Worm (Caenorhabditis elegans): ENCODE measurements around the gene clec-35.

Gene clec-35

ce11 chrV:16829396-16829795, 24.5 kb downstream of the clec-35 start, which contains the start of gene srh-214:
srh-214 (minus strand) TSS chrV:16829755.
- TF ChIP-seq T22C8.4 (GFP tag; IDR thresholded peaks at IDR 0.05) (no peak), ref-1 (GFP tag; conservative IDR thresholded peaks at IDR 0.05) (no peak), tab-1 (GFP tag; IDR thresholded peaks at IDR 0.05) (no peak), med-1 (GFP tag; optimal IDR thresholded peaks at IDR 0.05; ENCODE audit: insufficient read depth) (no peak), ztf-23 (GFP tag; IDR thresholded peaks at IDR 0.05) (no peak), flt-1 (GFP tag; IDR thresholded peaks at IDR 0.05) (no peak), cog-1 (tag; optimal IDR thresholded peaks at IDR 0.05) (no peak), ztf-29 (GFP tag; IDR thresholded peaks at IDR 0.05) (no peak), klf-2 (GFP tag; conservative IDR thresholded peaks at IDR 0.05) (no peak)

- TF ChIP-seq klf-2 (GFP tag; conservative IDR thresholded peaks at IDR 0.05) (no peak), ztf-23 (GFP tag; IDR thresholded peaks at IDR 0.05) (no peak), T22C8.4 (GFP tag; IDR thresholded peaks at IDR 0.05) (no peak), tab-1 (GFP tag; IDR thresholded peaks at IDR 0.05) (no peak), flt-1 (GFP tag; IDR thresholded peaks at IDR 0.05) (no peak), cog-1 (tag; optimal IDR thresholded peaks at IDR 0.05) (no peak), ref-1 (GFP tag; conservative IDR thresholded peaks at IDR 0.05) (no peak), med-1 (GFP tag; optimal IDR thresholded peaks at IDR 0.05; ENCODE audit: insufficient read depth) (no peak), ztf-29 (GFP tag; IDR thresholded peaks at IDR 0.05) (no peak)
Measured at ce11 chrV:16827485-16827884, 26.4 kb downstream of the clec-35 start, which contains the start of gene srh-216. srh-216 (minus strand) TSS chrV:16827585.

ce11 chrV:16821270-16821737, 32.6 kb downstream of the clec-35 start, which contains the start of gene T20B3.14:
T20B3.14 (minus strand) TSS chrV:16821320.
- no peak for TF ChIP-seq klf-2 (GFP tag; conservative IDR thresholded peaks at IDR 0.05)

ce11 chrV:16816707-16817106, 37.1 kb downstream of the clec-35 start:
- no peak for TF ChIP-seq med-1 (GFP tag; optimal IDR thresholded peaks at IDR 0.05; ENCODE audit: insufficient read depth)
- TF ChIP-seq T22C8.4 (GFP tag; IDR thresholded peaks at IDR 0.05): no peak
- no peak for TF ChIP-seq flt-1 (GFP tag; IDR thresholded peaks at IDR 0.05)
- TF ChIP-seq ztf-23 (GFP tag; IDR thresholded peaks at IDR 0.05): no peak

ce11 chrV:16815261-16815660, 38.6 kb downstream of the clec-35 start, which contains the start of gene T20B3.1:
T20B3.1 (plus strand) TSS chrV:16815561.
- TF ChIP-seq cog-1 (tag; optimal IDR thresholded peaks at IDR 0.05) (no peak), ztf-29 (GFP tag; IDR thresholded peaks at IDR 0.05) (no peak), T22C8.4 (GFP tag; IDR thresholded peaks at IDR 0.05) (no peak), tab-1 (GFP tag; IDR thresholded peaks at IDR 0.05) (no peak), klf-2 (GFP tag; conservative IDR thresholded peaks at IDR 0.05) (no peak)

- TF ChIP-seq flt-1 (GFP tag; IDR thresholded peaks at IDR 0.05): no peak
- TF ChIP-seq klf-2 (GFP tag; conservative IDR thresholded peaks at IDR 0.05): no peak
- TF ChIP-seq ztf-23 (GFP tag; IDR thresholded peaks at IDR 0.05): no peak
- no peak for TF ChIP-seq T22C8.4 (GFP tag; IDR thresholded peaks at IDR 0.05)
- no peak for TF ChIP-seq med-1 (GFP tag; optimal IDR thresholded peaks at IDR 0.05; ENCODE audit: insufficient read depth)
- TF ChIP-seq ztf-29 (GFP tag; IDR thresholded peaks at IDR 0.05): no peak
- no peak for TF ChIP-seq tab-1 (GFP tag; IDR thresholded peaks at IDR 0.05)
- TF ChIP-seq ref-1 (GFP tag; conservative IDR thresholded peaks at IDR 0.05): no peak
- no peak for TF ChIP-seq cog-1 (tag; optimal IDR thresholded peaks at IDR 0.05)
Measured at ce11 chrV:16814541-16815207, 39.2 kb downstream of the clec-35 start.

ce11 chrV:16812371-16812770, 41.5 kb downstream of the clec-35 start:
- no peak for TF ChIP-seq ref-1 (GFP tag; conservative IDR thresholded peaks at IDR 0.05)

ce11 chrV:16811841-16812240, 42.0 kb downstream of the clec-35 start:
- TF ChIP-seq med-1 (GFP tag; optimal IDR thresholded peaks at IDR 0.05; ENCODE audit: insufficient read depth) (no peak), tab-1 (GFP tag; IDR thresholded peaks at IDR 0.05) (no peak), ztf-29 (GFP tag; IDR thresholded peaks at IDR 0.05) (no peak), klf-2 (GFP tag; conservative IDR thresholded peaks at IDR 0.05) (no peak), cog-1 (tag; optimal IDR thresholded peaks at IDR 0.05) (no peak), flt-1 (GFP tag; IDR thresholded peaks at IDR 0.05) (no peak)

- TF ChIP-seq med-1 (GFP tag; optimal IDR thresholded peaks at IDR 0.05; ENCODE audit: insufficient read depth) (no peak), tab-1 (GFP tag; IDR thresholded peaks at IDR 0.05) (no peak), cog-1 (tag; optimal IDR thresholded peaks at IDR 0.05) (no peak), klf-2 (GFP tag; conservative IDR thresholded peaks at IDR 0.05) (no peak), ztf-23 (GFP tag; IDR thresholded peaks at IDR 0.05) (no peak), ref-1 (GFP tag; conservative IDR thresholded peaks at IDR 0.05) (no peak), ztf-29 (GFP tag; IDR thresholded peaks at IDR 0.05) (no peak), flt-1 (GFP tag; IDR thresholded peaks at IDR 0.05) (no peak), T22C8.4 (GFP tag; IDR thresholded peaks at IDR 0.05) (no peak)
Measured at ce11 chrV:16808168-16808567, 45.7 kb downstream of the clec-35 start.

ce11 chrV:16804795-16805194, 49.1 kb downstream of the clec-35 start:
- no peak for TF ChIP-seq tab-1 (GFP tag; IDR thresholded peaks at IDR 0.05)
- no peak for TF ChIP-seq flt-1 (GFP tag; IDR thresholded peaks at IDR 0.05)
- no peak for TF ChIP-seq ztf-29 (GFP tag; IDR thresholded peaks at IDR 0.05)
- TF ChIP-seq ref-1 (GFP tag; conservative IDR thresholded peaks at IDR 0.05): no peak

- TF ChIP-seq flt-1 (GFP tag; IDR thresholded peaks at IDR 0.05) (no peak), ztf-29 (GFP tag; IDR thresholded peaks at IDR 0.05) (no peak)
Measured at ce11 chrV:16802572-16802971, 51.3 kb downstream of the clec-35 start, which contains the start of gene cand-1. cand-1 (plus strand) TSS chrV:16802872.
